Fruit fly (Drosophila melanogaster) whole organism, embryonic: ENCODE data around the gene CG10333.

Experiments
- BtbVII ChIP-seq: fragments of 200-800 bp; sonication (Bioruptor generic); optimal IDR thresholded peaks from 3 replicates; lab custom pipeline; 2017; ENCODE audit warnings: missing biosample characterization, mild to moderate bottlenecking, missing genetic modification characterization
- CG10959 ChIP-seq: fragments of 200-800 bp; sonication (Bioruptor generic); IDR thresholded peaks from 2 replicates; pipeline ENCODE4 v1.3.6; 2022; ENCODE audit warnings: missing biosample characterization, missing genetic modification characterization
- CG11247 ChIP-seq: fragments of 200-800 bp; sonication (Bioruptor generic); IDR thresholded peaks from 2 replicates; pipeline ENCODE4 v1.3.6; 2022; ENCODE audit warnings: missing biosample characterization, missing genetic modification characterization
- CG12155 ChIP-seq: fragments of 200-800 bp; sonication (Bioruptor generic); optimal IDR thresholded peaks from 3 replicates; lab custom pipeline; 2016; ENCODE audit warnings: missing biosample characterization, missing genetic modification characterization
- CG12236 ChIP-seq: fragments of 200-800 bp; sonication (Bioruptor generic); optimal IDR thresholded peaks from 2 replicates; lab custom pipeline; 2016; ENCODE audit warnings: missing biosample characterization, missing genetic modification characterization
- CG12391 ChIP-seq: fragments of 200-800 bp; sonication (Bioruptor generic); optimal IDR thresholded peaks from 3 replicates; lab custom pipeline; 2018; ENCODE audit warnings: missing biosample characterization, mild to moderate bottlenecking, missing genetic modification characterization, moderate library complexity
- CG13123 ChIP-seq: fragments of 200-800 bp; sonication (Bioruptor generic); optimal IDR thresholded peaks from 2 replicates; lab custom pipeline; 2016; ENCODE audit warnings: missing biosample characterization, missing genetic modification characterization
- CG14965 ChIP-seq: fragments of 200-800 bp; sonication (Bioruptor generic); optimal IDR thresholded peaks from 2 replicates; lab custom pipeline; 2016; ENCODE audit warnings: missing biosample characterization, missing genetic modification characterization, borderline replicate concordance
- CG1529 ChIP-seq: fragments of 200-800 bp; sonication (Bioruptor generic); optimal IDR thresholded peaks from 3 replicates; lab custom pipeline; 2018; ENCODE audit warnings: missing biosample characterization, missing genetic modification characterization
- CG15601 ChIP-seq: fragments of 200-800 bp; sonication (Bioruptor generic); optimal IDR thresholded peaks from 3 replicates; lab custom pipeline; 2019; ENCODE audit warnings: missing biosample characterization, mild to moderate bottlenecking, missing genetic modification characterization, moderate library complexity
- CG16813 ChIP-seq: fragments of 200-800 bp; sonication (Bioruptor generic); IDR thresholded peaks from 3 replicates; pipeline ENCODE4 v1.3.6; 2022; ENCODE audit warnings: missing biosample characterization, missing genetic modification characterization; ENCODE audit not compliant: partially characterized antibody
- CG16863 ChIP-seq: fragments of 200-800 bp; sonication (Bioruptor generic); optimal IDR thresholded peaks from 3 replicates; lab custom pipeline; 2016; ENCODE audit warnings: missing biosample characterization, missing genetic modification characterization
- CG17361 ChIP-seq: fragments of 200-800 bp; sonication (Bioruptor generic); IDR thresholded peaks from 3 replicates; pipeline ENCODE4 v1.3.6; 2022; ENCODE audit warnings: missing biosample characterization, missing genetic modification characterization
- CG17612 ChIP-seq: fragments of 200-800 bp; sonication (Bioruptor generic); IDR thresholded peaks from 2 replicates; pipeline ENCODE4 v1.3.6; 2022; ENCODE audit warnings: missing biosample characterization, missing genetic modification characterization
- CG17829 ChIP-seq: fragments of 200-800 bp; optimal IDR thresholded peaks from 2 replicates; lab custom pipeline; 2019; ENCODE audit warnings: missing biosample characterization, mild to moderate bottlenecking, missing genetic modification characterization, moderate library complexity
- CG18262 ChIP-seq: fragments of 200-800 bp; optimal IDR thresholded peaks from 3 replicates; lab custom pipeline; 2019; ENCODE audit warnings: missing biosample characterization, mild to moderate bottlenecking, missing genetic modification characterization, moderate library complexity
- CG34224 ChIP-seq: fragments of 200-800 bp; sonication (Bioruptor generic); IDR thresholded peaks from 3 replicates; pipeline ENCODE4 v1.3.6; 2022; ENCODE audit warnings: missing biosample characterization, missing genetic modification characterization; ENCODE audit not compliant: partially characterized antibody
- CG4328 ChIP-seq: fragments of 200-800 bp; sonication (Bioruptor generic); optimal IDR thresholded peaks from 3 replicates; lab custom pipeline; 2017; ENCODE audit warnings: missing biosample characterization, missing genetic modification reagents, missing genetic modification characterization
- CG4820 ChIP-seq: fragments of 200-800 bp; sonication (Bioruptor generic); optimal IDR thresholded peaks from 3 replicates; lab custom pipeline; 2016; ENCODE audit warnings: missing biosample characterization, missing genetic modification characterization
- CG5245 ChIP-seq: fragments of 200-800 bp; sonication (Bioruptor generic); optimal IDR thresholded peaks from 3 replicates; lab custom pipeline; 2016; ENCODE audit warnings: missing biosample characterization, missing genetic modification characterization
- CG6791 ChIP-seq: fragments of 200-800 bp; sonication (Bioruptor generic); IDR thresholded peaks from 3 replicates; pipeline ENCODE4 v1.3.6; 2022; ENCODE audit warnings: missing biosample characterization, missing genetic modification characterization; ENCODE audit not compliant: partially characterized antibody
- CG6854 ChIP-seq: fragments of 200-800 bp; sonication (Bioruptor generic); optimal IDR thresholded peaks from 3 replicates; lab custom pipeline; 2017; ENCODE audit warnings: missing biosample characterization, mild to moderate bottlenecking, missing genetic modification characterization
- CG7372 ChIP-seq: fragments of 200-800 bp; sonication (Bioruptor generic); IDR thresholded peaks from 2 replicates; pipeline ENCODE4 v1.3.6; 2022; ENCODE audit warnings: missing biosample characterization, missing genetic modification characterization
- CG8478 ChIP-seq: fragments of >200 bp; optimal IDR thresholded peaks from 2 replicates; lab custom pipeline; 2018
- Drgx ChIP-seq: fragments of 200-800 bp; sonication (Bioruptor generic); IDR thresholded peaks from 2 replicates; pipeline ENCODE4 v1.3.6; 2022; ENCODE audit warnings: missing biosample characterization, missing genetic modification characterization
- Fer1 ChIP-seq: fragments of 200-800 bp; sonication (Bioruptor generic); optimal IDR thresholded peaks from 2 replicates; lab custom pipeline; 2017; ENCODE audit warnings: missing biosample characterization, mild to moderate bottlenecking, missing genetic modification characterization
- Gsc ChIP-seq: fragments of 200-800 bp; sonication (Bioruptor generic); IDR thresholded peaks from 2 replicates; pipeline ENCODE4 v1.3.6; 2022; ENCODE audit warnings: missing biosample characterization, missing genetic modification characterization
- Mad ChIP-seq: fragments of 200-800 bp; sonication (Bioruptor generic); optimal IDR thresholded peaks from 2 replicates; lab custom pipeline; 2016; ENCODE audit warnings: missing biosample characterization, missing genetic modification characterization
- Mes4 ChIP-seq: fragments of 200-800 bp; sonication (Bioruptor generic); optimal IDR thresholded peaks from 2 replicates; lab custom pipeline; 2016; ENCODE audit warnings: missing biosample characterization, missing genetic modification characterization
- Ptx1 ChIP-seq: fragments of 200-800 bp; sonication (Bioruptor generic); IDR thresholded peaks from 2 replicates; pipeline ENCODE4 v1.3.6; 2022; ENCODE audit warnings: missing biosample characterization, missing genetic modification characterization
- Sox100B ChIP-seq: fragments of 200-800 bp; sonication (Bioruptor generic); optimal IDR thresholded peaks from 3 replicates; lab custom pipeline; 2018; ENCODE audit warnings: missing biosample characterization, mild to moderate bottlenecking, missing genetic modification characterization
- Stat92E ChIP-seq, 3 experiments: fragments of >200 bp in 2 of 3; fragments of 200-800 bp in 1 of 3; sonication (Bioruptor generic) in 1 of 3; optimal IDR thresholded peaks; 2 replicates each; lab custom pipeline; 2017 to 2019; ENCODE audit warnings: missing biosample characterization in 3 of 3, missing genetic modification characterization in 3 of 3, mild to moderate bottlenecking in 1 of 3, moderate library complexity in 1 of 3
- Taf1 ChIP-seq: fragments of 200-800 bp; sonication (Bioruptor generic); IDR thresholded peaks from 2 replicates; pipeline ENCODE4 v1.3.6; 2022; ENCODE audit warnings: missing biosample characterization, missing genetic modification characterization
- br ChIP-seq: fragments of >200 bp; optimal IDR thresholded peaks from 2 replicates; lab custom pipeline; 2017
- dpn ChIP-seq, 2 experiments: fragments of 200-800 bp; sonication (Bioruptor generic); optimal IDR thresholded peaks; 3 replicates each; lab custom pipeline; 2016; ENCODE audit warnings: missing biosample characterization in 2 of 2, missing genetic modification characterization in 2 of 2
- dysf ChIP-seq: fragments of 200-800 bp; sonication (Bioruptor generic); IDR thresholded peaks from 3 replicates; pipeline ENCODE4 v1.3.6; 2022; ENCODE audit warnings: missing biosample characterization, missing genetic modification characterization
- h ChIP-seq: fragments of >200 bp; optimal IDR thresholded peaks from 2 replicates; lab custom pipeline; 2017
- jing ChIP-seq: fragments of 200-800 bp; sonication (Bioruptor generic); optimal IDR thresholded peaks from 2 replicates; lab custom pipeline; 2018; ENCODE audit warnings: missing biosample characterization, mild to moderate bottlenecking, missing genetic modification characterization
- ken ChIP-seq: fragments of 200-800 bp; sonication (Bioruptor generic); IDR thresholded peaks from 3 replicates; pipeline ENCODE4 v1.3.6; 2022; ENCODE audit warnings: missing biosample characterization, missing genetic modification characterization
- knrl ChIP-seq: fragments of 200-800 bp; sonication (Bioruptor generic); IDR thresholded peaks from 3 replicates; pipeline ENCODE4 v1.3.6; 2022; ENCODE audit warnings: missing biosample characterization, missing genetic modification characterization; ENCODE audit not compliant: partially characterized antibody
- p53 ChIP-seq: fragments of 200-800 bp; sonication (Bioruptor generic); optimal IDR thresholded peaks from 2 replicates; lab custom pipeline; 2016; ENCODE audit warnings: missing biosample characterization, missing genetic modification characterization
- pros ChIP-seq: fragments of 200-800 bp; sonication (Bioruptor generic); optimal IDR thresholded peaks from 3 replicates; lab custom pipeline; 2019; ENCODE audit warnings: missing biosample characterization, mild to moderate bottlenecking, missing genetic modification characterization, moderate library complexity
- seq ChIP-seq: fragments of 200-800 bp; sonication (Bioruptor generic); IDR thresholded peaks from 2 replicates; pipeline ENCODE4 v1.3.6; 2022; ENCODE audit warnings: missing biosample characterization, missing genetic modification characterization
- sug ChIP-seq: fragments of 200-800 bp; optimal IDR thresholded peaks from 2 replicates; lab custom pipeline; 2019; ENCODE audit warnings: missing biosample characterization, mild to moderate bottlenecking, missing genetic modification characterization, moderate library complexity
- ttk ChIP-seq: fragments of 200-800 bp; sonication (Bioruptor generic); IDR thresholded peaks from 2 replicates; pipeline ENCODE4 v2.1.2; 2022; ENCODE audit warnings: missing biosample characterization, missing genetic modification characterization
- unc-4 ChIP-seq: fragments of 200-800 bp; sonication (Bioruptor generic); IDR thresholded peaks from 2 replicates; pipeline ENCODE4 v1.3.6; 2022; ENCODE audit warnings: missing biosample characterization, missing genetic modification characterization; ENCODE audit not compliant: partially characterized antibody
- unpg ChIP-seq: fragments of 200-800 bp; sonication (Bioruptor generic); optimal IDR thresholded peaks from 3 replicates; lab custom pipeline; 2018; ENCODE audit warnings: missing biosample characterization, mild to moderate bottlenecking, missing genetic modification characterization, moderate library complexity
- wdn ChIP-seq: fragments of 200-800 bp; sonication (Bioruptor generic); IDR thresholded peaks from 2 replicates; pipeline ENCODE4 v1.3.6; 2022; ENCODE audit warnings: missing biosample characterization, missing genetic modification characterization
- z ChIP-seq: fragments of 200-800 bp; sonication (Bioruptor generic); IDR thresholded peaks from 3 replicates; pipeline ENCODE4 v1.3.6; 2022; ENCODE audit warnings: missing biosample characterization, missing genetic modification characterization
- zen ChIP-seq: fragments of 200-800 bp; sonication (Bioruptor generic); optimal IDR thresholded peaks from 3 replicates; lab custom pipeline; 2018; ENCODE audit warnings: missing biosample characterization, mild to moderate bottlenecking, missing genetic modification characterization, moderate library complexity

Gene CG10333

DNA sequence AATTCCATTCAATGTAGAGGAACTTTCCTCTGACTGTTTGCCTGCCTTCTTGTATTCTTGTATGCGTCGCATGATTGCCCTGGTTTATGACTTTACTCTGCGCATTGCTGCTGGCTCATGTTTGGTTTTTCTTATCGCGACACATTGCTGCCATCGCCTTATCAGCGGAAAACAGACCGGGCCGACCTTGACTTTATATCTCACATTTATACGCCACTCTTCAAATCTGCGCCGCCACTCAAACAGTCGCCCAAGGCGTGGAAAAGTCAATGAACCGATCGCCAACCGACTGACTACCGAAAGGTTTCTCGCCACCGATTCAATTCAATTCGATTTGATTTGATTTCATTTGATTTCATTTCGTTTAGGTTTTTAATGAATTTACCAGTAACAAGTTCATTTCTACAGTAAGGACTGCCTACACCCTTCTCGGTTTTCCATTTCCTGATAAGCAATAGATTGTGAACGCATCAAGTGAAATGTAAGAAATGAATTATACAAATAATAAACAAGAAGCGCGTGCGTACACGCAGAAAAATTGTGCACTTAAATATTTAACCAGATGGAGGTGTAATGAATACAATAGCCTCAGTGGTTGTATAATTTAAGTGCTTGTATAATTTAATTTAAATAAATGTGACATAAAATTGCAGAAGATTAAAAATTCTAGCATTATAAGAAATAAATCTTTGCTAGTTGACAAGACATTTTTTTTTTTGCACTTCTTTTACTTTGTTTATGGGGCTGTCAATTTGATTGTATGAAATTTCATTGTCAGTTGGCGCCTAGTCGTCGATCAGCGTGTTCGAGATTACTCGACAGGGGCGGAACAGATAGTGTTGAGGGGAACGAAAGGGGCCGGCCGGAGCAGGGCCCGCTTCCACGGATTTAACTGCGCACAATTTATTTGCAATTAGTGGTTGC lies 40.1 kb upstream of the CG10333 start (continued):
- TF ChIP-seq dpn (GFP tag; optimal IDR thresholded peaks at IDR 0.05; lab: Kevin White, UChicago) (peak; percentile 17 to 29), BtbVII (GFP tag; lab: Kevin White, UChicago) (no peak), Sox100B (GFP tag; lab: Kevin White, UChicago) (peak; percentile 42), CG11247 (GFP tag; lab: Robert Waterston, UW) (0 out of 2 replicates have a peak, but pooled peaks have one; percentile 16), CG18262 (peak; percentile 54), CG34224 (no peak), jing (GFP tag; lab: Kevin White, UChicago) (no peak), CG7372 (GFP tag; lab: Robert Waterston, UW) (no peak), p53 (no peak), CG12391 (peak; percentile 51), Mad (GFP tag; lab: Kevin White, UChicago) (peak; percentile 2), ken (GFP tag; lab: Robert Waterston, UW) (no peak; the same call in 2 of the 3 replicates), CG4820 (GFP tag; lab: Kevin White, UChicago) (no peak), h (no peak), CG5245 (GFP tag; lab: Kevin White, UChicago) (no peak), CG10959 (no peak), CG17612 (GFP tag; lab: Robert Waterston, UW) (no peak), knrl (0 out of 3 replicates have a peak, but pooled peaks have one; percentile 38), CG1529 (peak; percentile 8), unc-4 (no peak), CG15601 (tag; lab: Kevin White, UChicago) (peak; percentile 48), CG12155 (GFP tag; lab: Kevin White, UChicago) (peak; percentile 16), Fer1 (GFP tag; lab: Kevin White, UChicago) (no peak), CG14965 (no peak), Mes4 (no peak), wdn (GFP tag; lab: Robert Waterston, UW) (no peak), unpg (GFP tag; lab: Kevin White, UChicago) (peak; percentile 49), ttk (GFP tag; lab: Robert Waterston, UW) (no peak), CG6791 (GFP tag; lab: Robert Waterston, UW) (no peak), Taf1 (no peak), br (no peak), zen (tag; lab: Kevin White, UChicago) (no peak), CG17829 (tag; lab: Kevin White, UChicago) (no peak), CG16813 (GFP tag; lab: Robert Waterston, UW) (peak; percentile 39; the same call in 1 of the 3 replicates), sug (peak; percentile 79), Gsc (GFP tag; lab: Robert Waterston, UW) (no peak), CG13123 (GFP tag; lab: Kevin White, UChicago) (no peak), CG6854 (GFP tag; lab: Kevin White, UChicago) (no peak), CG17361 (peak; percentile 48; the same call in 2 of the 3 replicates), Drgx (GFP tag; lab: Robert Waterston, UW) (no peak), pros (GFP tag; lab: Kevin White, UChicago) (no peak), CG4328 (GFP tag; lab: Kevin White, UChicago) (no peak), dysf (GFP tag; lab: Robert Waterston, UW) (peak; percentile 39; the same call in 2 of the 3 replicates), seq (GFP tag; lab: Robert Waterston, UW) (no peak), CG8478 (lab: Kevin White, UChicago) (no peak), Ptx1 (GFP tag; lab: Robert Waterston, UW) (no peak), z (GFP tag; lab: Robert Waterston, UW) (no peak), CG12236 (no peak), Stat92E (GFP tag; optimal IDR thresholded peaks at IDR 0.05; lab: Kevin White, UChicago) (no peak), CG16863 (no peak)
